Worm (Caenorhabditis elegans) whole organism, late embryonic: ENCODE results near the gene F07H5.13.

Experiments used
- K02D7.2 ChIP-seq: sonication (generic microtip); optimal IDR thresholded peaks from 2 replicates; lab custom pipeline; 2017; ENCODE audit warnings: mild to moderate bottlenecking, missing genetic modification characterization, missing compliant biosample characterization
- K09A11.1 ChIP-seq: sonication (generic microtip); optimal IDR thresholded peaks from 2 replicates; lab custom pipeline; 2017; ENCODE audit warnings: antibody characterized with exemption, mild to moderate bottlenecking, missing genetic modification characterization, missing compliant biosample characterization; ENCODE audit not compliant: insufficient read depth
- T23F11.4 ChIP-seq: fragments of 200-800 bp; sonication (Bioruptor generic); optimal IDR thresholded peaks from 2 replicates; lab custom pipeline; 2018; ENCODE audit warnings: mild to moderate bottlenecking, missing genetic modification characterization, missing compliant biosample characterization
- Y22D7AL.16 ChIP-seq: sonication (generic microtip); optimal IDR thresholded peaks from 2 replicates; lab custom pipeline; 2016; ENCODE audit warnings: missing genetic modification characterization, missing compliant biosample characterization
- ahr-1 ChIP-seq: sonication (generic microtip); optimal IDR thresholded peaks from 2 replicates; lab custom pipeline; 2016; ENCODE audit warnings: missing genetic modification characterization, missing compliant biosample characterization
- ama-1 ChIP-seq: fragments of 150-350 bp; optimal IDR thresholded peaks from 2 replicates; lab custom pipeline; 2014
- ceh-14 ChIP-seq: sonication (generic microtip); optimal IDR thresholded peaks from 2 replicates; lab custom pipeline; 2016; ENCODE audit warnings: missing genotype, missing genetic modification characterization, missing compliant biosample characterization
- ceh-19 ChIP-seq: fragments of 200-800 bp; sonication (Bioruptor generic); optimal IDR thresholded peaks from 2 replicates; lab custom pipeline; 2018; ENCODE audit warnings: mild to moderate bottlenecking, missing genetic modification characterization, missing compliant biosample characterization
- ceh-30 ChIP-seq: fragments of 150-350 bp; optimal IDR thresholded peaks from 2 replicates; lab custom pipeline; 2014; ENCODE audit warnings: missing biosample characterization, missing genetic modification characterization
- ceh-34 ChIP-seq: sonication (generic microtip); optimal IDR thresholded peaks from 2 replicates; lab custom pipeline; 2016; ENCODE audit warnings: mild to moderate bottlenecking, missing genetic modification characterization, missing compliant biosample characterization
- ceh-45 ChIP-seq: fragments of 200-800 bp; sonication (Bioruptor generic); IDR thresholded peaks from 2 replicates; pipeline ENCODE4 v1.3.6; 2022; ENCODE audit warnings: missing genetic modification reagents, missing genetic modification characterization, missing compliant biosample characterization
- ceh-6 ChIP-seq: fragments of 200-800 bp; sonication (Bioruptor generic); optimal IDR thresholded peaks from 2 replicates; lab custom pipeline; 2018; ENCODE audit warnings: mild to moderate bottlenecking, missing genetic modification characterization, missing compliant biosample characterization
- ceh-9 ChIP-seq: sonication (generic microtip); optimal IDR thresholded peaks from 2 replicates; lab custom pipeline; 2016; ENCODE audit warnings: mild to moderate bottlenecking, missing genetic modification characterization, inconsistent platforms, missing compliant biosample characterization
- che-1 ChIP-seq: sonication (generic microtip); optimal IDR thresholded peaks from 2 replicates; lab custom pipeline; 2016; ENCODE audit warnings: mild to moderate bottlenecking, missing genetic modification characterization, missing compliant biosample characterization
- eyg-1 ChIP-seq: sonication (generic microtip); optimal IDR thresholded peaks from 2 replicates; lab custom pipeline; 2016; ENCODE audit warnings: missing genotype, missing genetic modification characterization, missing compliant biosample characterization
- fax-1 ChIP-seq: sonication (generic microtip); optimal IDR thresholded peaks from 2 replicates; lab custom pipeline; 2016; ENCODE audit warnings: missing genotype, missing genetic modification characterization, missing compliant biosample characterization
- fkh-10 ChIP-seq: fragments of 150-350 bp; optimal IDR thresholded peaks from 2 replicates; lab custom pipeline; 2014; ENCODE audit warnings: missing biosample characterization, missing genetic modification reagents, missing genetic modification characterization
- fkh-6 ChIP-seq: sonication (generic microtip); optimal IDR thresholded peaks from 2 replicates; lab custom pipeline; 2016; ENCODE audit warnings: missing genetic modification characterization, missing compliant biosample characterization
- hlh-13 ChIP-seq: fragments of 200-800 bp; sonication (Bioruptor generic); optimal IDR thresholded peaks from 2 replicates; lab custom pipeline; 2018; ENCODE audit warnings: mild to moderate bottlenecking, missing genetic modification characterization, missing compliant biosample characterization
- hlh-30 ChIP-seq: sonication (generic microtip); optimal IDR thresholded peaks from 2 replicates; lab custom pipeline; 2017; ENCODE audit warnings: antibody characterized with exemption, missing genetic modification characterization, missing compliant biosample characterization; ENCODE audit not compliant: insufficient read depth
- hlh-6 ChIP-seq: sonication (generic microtip); optimal IDR thresholded peaks from 2 replicates; lab custom pipeline; 2016; ENCODE audit warnings: missing genotype, missing genetic modification characterization, missing compliant biosample characterization
- hlh-8 ChIP-seq: sonication (generic microtip); optimal IDR thresholded peaks from 2 replicates; lab custom pipeline; 2016; ENCODE audit warnings: missing genotype, missing genetic modification characterization, missing compliant biosample characterization
- lin-11 ChIP-seq: fragments of 200-800 bp; sonication (Bioruptor generic); optimal IDR thresholded peaks from 2 replicates; lab custom pipeline; 2018; ENCODE audit warnings: mild to moderate bottlenecking, missing genetic modification characterization, missing compliant biosample characterization
- madf-2 ChIP-seq: sonication (generic microtip); optimal IDR thresholded peaks from 2 replicates; lab custom pipeline; 2017; ENCODE audit warnings: missing genetic modification characterization, missing compliant biosample characterization
- nfya-1 ChIP-seq: sonication (generic microtip); optimal IDR thresholded peaks from 2 replicates; lab custom pipeline; 2017; ENCODE audit warnings: missing genetic modification characterization, mild to moderate bottlenecking, missing compliant biosample characterization, antibody characterized with exemption, moderate library complexity
- npax-4 ChIP-seq: sonication (generic microtip); optimal IDR thresholded peaks from 2 replicates; lab custom pipeline; 2016; ENCODE audit warnings: missing genetic modification characterization, missing compliant biosample characterization
- pat-9 ChIP-seq: fragments of 200-800 bp; sonication (Bioruptor generic); optimal IDR thresholded peaks from 2 replicates; lab custom pipeline; 2018; ENCODE audit warnings: mild to moderate bottlenecking, missing genetic modification characterization, moderate library complexity, missing compliant biosample characterization
- pax-1 ChIP-seq: fragments of 150-350 bp; optimal IDR thresholded peaks from 2 replicates; lab custom pipeline; 2014; ENCODE audit warnings: missing biosample characterization, missing genetic modification characterization
- pha-2 ChIP-seq: sonication (generic microtip); optimal IDR thresholded peaks from 2 replicates; lab custom pipeline; 2017; ENCODE audit warnings: mild to moderate bottlenecking, missing genetic modification characterization, missing compliant biosample characterization
- pqm-1 ChIP-seq: sonication (generic microtip); optimal IDR thresholded peaks from 2 replicates; lab custom pipeline; 2016; ENCODE audit warnings: missing genetic modification characterization, missing compliant biosample characterization
- pros-1 ChIP-seq: fragments of 150-350 bp; optimal IDR thresholded peaks from 2 replicates; lab custom pipeline; 2014; ENCODE audit warnings: missing biosample characterization, missing genetic modification reagents, missing genetic modification characterization
- sdc-2 ChIP-seq: sonication (generic microtip); optimal IDR thresholded peaks from 2 replicates; lab custom pipeline; 2016; ENCODE audit warnings: missing genotype, missing genetic modification characterization, missing compliant biosample characterization
- tbx-2 ChIP-seq: sonication (generic microtip); optimal IDR thresholded peaks from 2 replicates; lab custom pipeline; 2016; ENCODE audit warnings: missing genetic modification characterization, missing compliant biosample characterization
- tbx-7 ChIP-seq: sonication (generic microtip); optimal IDR thresholded peaks from 2 replicates; lab custom pipeline; 2016; ENCODE audit warnings: missing genotype, missing genetic modification characterization, missing compliant biosample characterization
- ttx-3 ChIP-seq: sonication (generic microtip); optimal IDR thresholded peaks from 2 replicates; lab custom pipeline; 2016; ENCODE audit warnings: missing genetic modification reagents, missing genetic modification characterization, missing compliant biosample characterization
- unc-42 ChIP-seq: sonication (generic microtip); optimal IDR thresholded peaks from 2 replicates; lab custom pipeline; 2016; ENCODE audit warnings: missing genotype, missing genetic modification characterization, missing compliant biosample characterization
- unc-55 ChIP-seq: sonication (generic microtip); optimal IDR thresholded peaks from 2 replicates; lab custom pipeline; 2017; ENCODE audit warnings: missing biosample characterization, missing genetic modification reagents, missing genetic modification characterization
- unc-86 ChIP-seq: sonication (generic microtip); optimal IDR thresholded peaks from 2 replicates; lab custom pipeline; 2016; ENCODE audit warnings: missing genetic modification characterization, missing compliant biosample characterization
- zip-5 ChIP-seq: sonication (generic microtip); optimal IDR thresholded peaks from 2 replicates; lab custom pipeline; 2016; ENCODE audit warnings: missing genetic modification characterization, missing compliant biosample characterization
- ztf-16 ChIP-seq: sonication (generic microtip); optimal IDR thresholded peaks from 2 replicates; lab custom pipeline; 2017; ENCODE audit warnings: missing genetic modification characterization, missing compliant biosample characterization

The F07H5.13 gene

DNA sequence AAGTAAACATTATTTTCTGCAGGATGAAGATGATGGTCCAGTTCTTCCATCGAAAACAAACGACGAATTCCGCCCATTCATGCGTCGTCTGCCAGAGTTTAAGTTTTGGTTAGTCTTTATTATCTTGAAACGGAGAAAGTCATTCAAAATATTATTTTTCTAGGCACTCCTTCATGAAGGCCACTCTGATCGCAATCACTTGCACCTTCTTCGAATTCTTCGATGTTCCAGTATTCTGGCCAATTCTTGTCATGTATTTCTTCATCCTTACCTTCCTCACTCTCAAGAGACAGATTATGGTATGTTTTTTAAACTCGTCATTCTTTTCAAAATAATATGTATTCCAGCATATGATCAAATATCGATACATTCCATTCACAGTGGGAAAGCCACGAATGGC lies 21.5 kb downstream of the F07H5.13 start:
- TF ChIP-seq ahr-1 (no peak), pqm-1 (tag; lab: Kevin White, UChicago) (no peak), hlh-30 (tag; lab: Kevin White, UChicago) (no peak), fax-1 (no peak), che-1 (tag; lab: Kevin White, UChicago) (no peak), ceh-19 (GFP tag; lab: Kevin White, UChicago) (no peak)

DNA sequence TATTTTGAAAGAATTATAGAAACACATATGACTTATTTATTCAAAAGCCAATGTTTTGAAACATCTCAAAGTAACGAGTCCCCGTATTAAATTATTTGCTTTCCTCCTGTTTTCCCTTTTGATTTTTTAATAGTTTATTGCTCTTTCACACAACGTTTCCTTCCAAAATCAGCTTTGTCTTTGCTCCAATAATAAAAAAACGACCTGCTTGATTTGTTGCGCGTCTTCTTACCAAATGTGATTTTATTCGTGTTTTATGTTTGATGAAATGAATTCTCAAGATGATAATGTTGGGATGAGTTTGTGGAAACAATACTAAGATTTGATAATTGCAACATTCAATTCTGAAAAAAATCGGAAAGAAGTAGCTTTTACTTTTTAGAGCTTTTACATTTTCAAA lies 22.0 kb downstream of the F07H5.13 start:
- TF ChIP-seq ceh-6 (GFP tag; lab: Kevin White, UChicago) (no peak), fkh-10 (GFP tag; lab: Kevin White, UChicago) (no peak), pat-9 (tag; lab: Kevin White, UChicago) (no peak), unc-42 (no peak), ceh-19 (GFP tag; lab: Kevin White, UChicago) (no peak), ceh-14 (no peak), fkh-6 (no peak), unc-55 (GFP tag; lab: Kevin White, UChicago) (no peak), tbx-7 (tag; lab: Kevin White, UChicago) (no peak), hlh-8 (tag; lab: Kevin White, UChicago) (no peak), ceh-9 (no peak), ceh-34 (no peak), nfya-1 (tag; lab: Kevin White, UChicago) (no peak), sdc-2 (no peak), zip-5 (tag; lab: Kevin White, UChicago) (no peak), T23F11.4 (GFP tag; lab: Kevin White, UChicago) (no peak)

DNA sequence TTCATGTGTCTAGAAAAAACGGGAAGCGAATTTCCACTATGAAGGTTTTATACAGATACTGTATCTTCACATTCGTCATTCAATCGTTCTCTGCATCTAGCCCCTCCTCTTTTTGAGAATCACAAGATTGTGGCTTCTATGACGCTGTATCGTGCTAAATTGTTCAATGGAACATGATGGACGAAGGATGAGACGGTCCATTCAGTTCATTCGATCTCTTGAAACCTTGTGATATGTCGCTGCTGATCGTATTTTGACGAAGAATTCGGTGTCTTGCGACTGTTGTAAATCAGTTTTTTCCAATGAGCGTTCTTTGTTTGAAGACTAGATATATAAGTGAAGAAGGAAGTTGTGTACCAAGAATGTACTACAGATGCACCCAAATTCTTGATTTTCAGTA lies 23.3 kb downstream of the F07H5.13 start:
- TF ChIP-seq pha-2 (tag; lab: Kevin White, UChicago) (no peak), T23F11.4 (GFP tag; lab: Kevin White, UChicago) (no peak), pros-1 (tag; lab: Kevin White, UChicago) (no peak), npax-4 (no peak), ztf-16 (tag; lab: Kevin White, UChicago) (no peak), ceh-34 (no peak), unc-86 (tag; lab: Kevin White, UChicago) (no peak), ceh-30 (tag; lab: Kevin White, UChicago) (no peak), ceh-45 (GFP tag; lab: Robert Waterston, UW) (no peak), Y22D7AL.16 (no peak), sdc-2 (no peak), eyg-1 (no peak), ceh-9 (no peak)
- TF ChIP-seq, all 69 proteins: peak for 0

DNA sequence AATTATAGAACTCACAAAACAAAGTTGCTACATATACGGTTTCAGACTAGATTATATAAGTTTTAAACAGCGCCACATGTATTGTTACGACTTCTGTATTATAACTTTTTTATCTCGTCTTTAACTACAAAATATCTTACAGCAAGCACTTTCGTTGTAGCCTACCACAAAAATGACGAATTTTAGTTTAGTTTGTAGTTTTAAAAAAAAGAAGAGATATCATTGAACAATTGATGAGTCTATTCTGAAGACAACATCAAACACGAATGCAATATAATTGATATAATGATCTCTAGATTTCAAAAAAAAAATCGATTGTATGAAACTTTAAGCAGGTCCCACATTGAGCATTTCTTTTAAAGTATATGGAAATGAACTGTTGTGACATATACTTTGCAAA lies 23.9 kb downstream of the F07H5.13 start:
- TF ChIP-seq pax-1 (tag; lab: Kevin White, UChicago), result no peak
- TF ChIP-seq ama-1 (lab: Kevin White, UChicago), result no peak
- TF ChIP-seq madf-2 (tag; lab: Kevin White, UChicago), result no peak
- TF ChIP-seq ceh-9, result no peak
- no peak for TF ChIP-seq pat-9 (tag; lab: Kevin White, UChicago)
- no peak for TF ChIP-seq ceh-45 (GFP tag; lab: Robert Waterston, UW)
- TF ChIP-seq ttx-3 (tag; lab: Kevin White, UChicago), result no peak
- no peak for TF ChIP-seq eyg-1
- TF ChIP-seq tbx-2 (tag; lab: Kevin White, UChicago), result no peak
- no peak for TF ChIP-seq K09A11.1 (tag; lab: Kevin White, UChicago)
- TF ChIP-seq K02D7.2, result no peak
- TF ChIP-seq hlh-13 (GFP tag; lab: Kevin White, UChicago), result no peak
- TF ChIP-seq lin-11 (tag; lab: Kevin White, UChicago), result no peak
- no peak for TF ChIP-seq hlh-6 (tag; lab: Kevin White, UChicago)
- no peak for TF ChIP-seq ztf-16 (tag; lab: Kevin White, UChicago)
- TF ChIP-seq pros-1 (tag; lab: Kevin White, UChicago), result no peak
- TF ChIP-seq, all 69 proteins: peak for 0
